Fruit fly (Drosophila melanogaster): ENCODE measurements around the gene CG10375.

The CG10375 gene

dm6 chr3R:23781466-23781935 lies 14.0 kb downstream of the CG10375 start, which contains the start of the genes Nup98-96 and mbc (continued):
- TF ChIP-seq lbe (GFP tag; optimal IDR thresholded peaks at IDR 0.05) (peak; percentile 30), HLHmδ (GFP tag; optimal IDR thresholded peaks at IDR 0.05) (peak; percentile 90), kni (GFP tag; optimal IDR thresholded peaks at IDR 0.05) (peak; percentile 42), CG9797 (GFP tag; optimal IDR thresholded peaks at IDR 0.05) (peak; percentile 100), Jarid2 (GFP tag; optimal IDR thresholded peaks at IDR 0.05) (peak; percentile 97), lmd (GFP tag; IDR thresholded peaks at IDR 0.05) (peak; percentile 90), CG9609 (GFP tag; optimal IDR thresholded peaks at IDR 0.05) (peak; percentile 93), pho (GFP tag; optimal IDR thresholded peaks at IDR 0.05) (peak; percentile 95), CG42726 (GFP tag; IDR thresholded peaks at IDR 0.05; ENCODE audit: partially characterized antibody) (peak; percentile 60; the same call in 1 of the 2 replicates), CG17385 (GFP tag; optimal IDR thresholded peaks at IDR 0.05) (peak; percentile 53), ssp (GFP tag; IDR thresholded peaks at IDR 0.05) (peak; percentile 100), hkb (optimal IDR thresholded peaks at IDR 0.05) (peak; percentile 99), hkb (GFP tag; IDR thresholded peaks at IDR 0.05) (peak; percentile 61; the same call in 1 of the 2 replicates), BEAF-32 (GFP tag; optimal IDR thresholded peaks at IDR 0.05) (peak; percentile 80), Opbp (GFP tag; IDR thresholded peaks at IDR 0.05; ENCODE audit: partially characterized antibody) (0 out of 3 replicates have a peak, but pooled peaks have one; percentile 33), bbx (GFP tag; IDR thresholded peaks at IDR 0.05; ENCODE audit: partially characterized antibody) (peak; percentile 45; the same call in 1 of the 2 replicates), D (optimal IDR thresholded peaks at IDR 0.05) (peak; percentile 73), D (GFP tag; optimal IDR thresholded peaks at IDR 0.05) (peak; percentile 61), usp (GFP tag; optimal IDR thresholded peaks at IDR 0.05) (no peak), CG11504 (tag; optimal IDR thresholded peaks at IDR 0.05) (peak; percentile 85), tup (GFP tag; optimal IDR thresholded peaks at IDR 0.05) (peak; percentile 55), grn (GFP tag; optimal IDR thresholded peaks at IDR 0.05) (peak; percentile 3), mld (GFP tag; IDR thresholded peaks at IDR 0.05; ENCODE audit: partially characterized antibody) (no peak), Xbp1 (GFP tag; optimal IDR thresholded peaks at IDR 0.05) (peak; percentile 93), CG15514 (GFP tag; optimal IDR thresholded peaks at IDR 0.05) (peak; percentile 84), CG1602 (GFP tag; optimal IDR thresholded peaks at IDR 0.05) (peak; percentile 91), CG4854 (GFP tag; optimal IDR thresholded peaks at IDR 0.05) (peak; percentile 78), CG13123 (GFP tag; optimal IDR thresholded peaks at IDR 0.05) (peak; percentile 34), bab2 (GFP tag; optimal IDR thresholded peaks at IDR 0.05) (peak; percentile 90), Atf-2 (GFP tag; optimal IDR thresholded peaks at IDR 0.05) (peak; percentile 87), pita (GFP tag; optimal IDR thresholded peaks at IDR 0.05) (no peak), sr (GFP tag; IDR thresholded peaks at IDR 0.05) (no peak), bigmax (GFP tag; optimal IDR thresholded peaks at IDR 0.05) (no peak), sim (GFP tag; IDR thresholded peaks at IDR 0.05) (no peak; the same call in 1 of the 2 replicates), HLH54F (GFP tag; optimal IDR thresholded peaks at IDR 0.05) (peak; percentile 95), klu (GFP tag; IDR thresholded peaks at IDR 0.05) (peak; percentile 85), ken (GFP tag; IDR thresholded peaks at IDR 0.05) (peak; percentile 83), CG3163 (GFP tag; optimal IDR thresholded peaks at IDR 0.05) (peak; percentile 81), CG9437 (GFP tag; optimal IDR thresholded peaks at IDR 0.05) (peak; percentile 67), Lpt (GFP tag; optimal IDR thresholded peaks at IDR 0.05) (no peak), al (GFP tag; IDR thresholded peaks at IDR 0.05) (peak; percentile 76), CG10321 (GFP tag; IDR thresholded peaks at IDR 0.05) (0 out of 2 replicates have a peak, but pooled peaks have one; percentile 9), CG12391 (tag; optimal IDR thresholded peaks at IDR 0.05) (peak; percentile 91), Hr39 (optimal IDR thresholded peaks at IDR 0.05) (no peak), wek (GFP tag; optimal IDR thresholded peaks at IDR 0.05) (peak; percentile 93), Myb (GFP tag; optimal IDR thresholded peaks at IDR 0.05) (peak; percentile 79), CG6813 (GFP tag; optimal IDR thresholded peaks at IDR 0.05) (peak; percentile 60), CG2120 (GFP tag; optimal IDR thresholded peaks at IDR 0.05) (peak; percentile 94), HLH4C (GFP tag; IDR thresholded peaks at IDR 0.05; ENCODE audit: partially characterized antibody) (peak; percentile 54; the same call in 2 of the 3 replicates), CG4617 (GFP tag; optimal IDR thresholded peaks at IDR 0.05; ENCODE audit: borderline replicate concordance) (peak; percentile 95)

Data from whole organism, embryonic.